Worm (Caenorhabditis elegans): Measurements from ENCODE around the gene F57A10.2.

- TF ChIP-seq ama-1 (optimal IDR thresholded peaks at IDR 0.05) (no peak), lin-39 (tag; optimal IDR thresholded peaks at IDR 0.05) (no peak), egl-27 (tag; optimal IDR thresholded peaks at IDR 0.05) (no peak)
Observed at ce11 chrV:15773141-15773540, 6.8 kb downstream of the F57A10.2 start, which contains the start of gene nhr-60.
